Worm (Caenorhabditis elegans): ENCODE measurements around the gene sgo-1.

- no peak for TF ChIP-seq T22C8.4 (GFP tag; IDR thresholded peaks at IDR 0.05)
- no peak for TF ChIP-seq cog-1 (tag; optimal IDR thresholded peaks at IDR 0.05)
- no peak for TF ChIP-seq flt-1 (GFP tag; IDR thresholded peaks at IDR 0.05)
- no peak for TF ChIP-seq ref-1 (GFP tag; conservative IDR thresholded peaks at IDR 0.05)
- TF ChIP-seq tab-1 (GFP tag; IDR thresholded peaks at IDR 0.05) = no peak
- no peak for TF ChIP-seq ztf-23 (GFP tag; IDR thresholded peaks at IDR 0.05)
- no peak for TF ChIP-seq med-1 (GFP tag; optimal IDR thresholded peaks at IDR 0.05; ENCODE audit: insufficient read depth)
- TF ChIP-seq ztf-29 (GFP tag; IDR thresholded peaks at IDR 0.05) = no peak
These were observed 39.7 kb upstream of the sgo-1 start for ce11 chrIV:7836030-7836429.

Measured in whole organism, midembryonic.